Worm (Caenorhabditis elegans): ENCODE measurements around the gene M70.1.

M70.1 gene

ce11 chrIV:2300186-2300585, 54.5 kb downstream of the M70.1 start, which contains the start of gene lin-1:
Gene lin-1 (minus strand): TSS chrIV:2300286.
- TF ChIP-seq pes-1 (GFP tag; IDR thresholded peaks at IDR 0.05), result no peak
- no peak for TF ChIP-seq ceh-36 (tag; optimal IDR thresholded peaks at IDR 0.05)
- TF ChIP-seq hnd-1 (tag; optimal IDR thresholded peaks at IDR 0.05), result no peak
- no peak for TF ChIP-seq B0310.2 (tag; optimal IDR thresholded peaks at IDR 0.05)
- no peak for TF ChIP-seq tbx-11 (GFP tag; IDR thresholded peaks at IDR 0.05)
- TF ChIP-seq scrt-1 (GFP tag; IDR thresholded peaks at IDR 0.05), result no peak

Data from whole organism, early embryonic.